Fruit fly (Drosophila melanogaster): ENCODE data around the gene CG18063.

The CG18063 gene

DNA sequence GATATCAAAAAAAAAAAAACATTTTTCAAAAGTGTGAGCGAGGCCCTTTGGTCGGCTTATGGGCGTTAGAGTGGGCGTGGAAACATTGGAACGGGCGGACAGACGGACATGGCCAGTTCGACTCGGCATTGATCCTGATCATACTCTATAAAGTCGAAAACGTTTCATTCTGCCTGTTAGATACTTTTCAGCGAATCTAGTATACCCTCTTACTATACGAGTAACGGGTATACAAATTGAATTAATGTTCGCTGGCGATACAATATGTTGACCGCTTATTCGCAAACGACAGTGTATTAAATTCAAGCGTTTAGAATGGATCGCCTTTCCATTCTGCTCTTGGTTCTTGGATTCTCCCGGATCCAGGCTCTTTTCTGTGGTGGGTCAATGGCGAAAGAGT lies 34.6 kb upstream of the CG18063 start, which contains the start of gene CG4793:
TSS of gene CG4793 (plus strand) at position 301 of the 400 bp plus-strand sequence.
- TF ChIP-seq Myc (optimal IDR thresholded peaks at IDR 0.05), result no peak
- no peak for TF ChIP-seq ttk (optimal IDR thresholded peaks at IDR 0.05)
- TF ChIP-seq h (optimal IDR thresholded peaks at IDR 0.05), result no peak
- TF ChIP-seq Sin3A (optimal IDR thresholded peaks at IDR 0.05), result no peak
- TF ChIP-seq insv (optimal IDR thresholded peaks at IDR 0.05), result no peak
- TF ChIP-seq psq (optimal IDR thresholded peaks at IDR 0.05), result no peak

DNA sequence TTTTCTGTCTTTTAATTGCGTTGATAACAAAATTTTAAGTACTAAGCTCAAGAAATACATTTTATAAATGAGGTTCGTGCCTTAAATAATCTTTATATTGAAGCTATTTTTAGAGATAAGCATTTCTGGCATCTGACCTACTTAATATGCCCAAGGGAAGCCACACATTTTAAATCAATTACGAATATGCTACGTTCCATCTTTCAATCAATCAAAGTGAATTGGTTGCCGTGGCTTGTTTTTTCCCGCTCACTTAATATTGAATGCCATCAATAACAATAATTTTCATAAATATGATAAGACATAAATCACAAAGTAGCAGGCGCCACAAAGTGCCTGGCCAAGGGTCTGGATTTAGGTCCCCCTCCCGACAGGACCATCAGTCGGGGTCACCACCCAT lies 21.5 kb upstream of the CG18063 start:
- TF ChIP-seq h (optimal IDR thresholded peaks at IDR 0.05) (no peak), ttk (optimal IDR thresholded peaks at IDR 0.05) (no peak), psq (optimal IDR thresholded peaks at IDR 0.05) (no peak)

DNA sequence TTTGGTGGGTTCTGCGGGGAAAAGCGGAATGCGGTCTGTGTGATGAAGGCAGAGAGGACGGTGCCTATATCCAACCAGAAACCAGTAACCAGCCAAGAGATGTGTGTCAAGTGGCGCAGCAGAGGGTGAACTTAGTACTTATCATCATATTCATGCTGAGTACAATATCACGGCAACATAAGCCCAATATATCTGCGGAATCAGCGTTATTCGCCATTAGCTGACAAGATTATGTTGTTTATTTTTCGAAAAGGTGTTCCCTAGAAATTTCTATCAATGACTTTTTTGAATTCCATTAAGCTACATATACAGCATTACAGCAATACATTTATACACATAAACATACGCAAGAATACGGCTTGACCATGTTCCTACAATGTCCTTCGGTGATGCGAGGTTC lies 16.5 kb upstream of the CG18063 start, which contains the start of gene CG12448:
TSS of gene CG12448 (plus strand) at position 301 of the 400 bp plus-strand sequence.
- TF ChIP-seq h (optimal IDR thresholded peaks at IDR 0.05) (no peak), insv (optimal IDR thresholded peaks at IDR 0.05) (no peak), ttk (optimal IDR thresholded peaks at IDR 0.05) (no peak), Myc (optimal IDR thresholded peaks at IDR 0.05) (no peak), psq (optimal IDR thresholded peaks at IDR 0.05) (no peak), Sin3A (optimal IDR thresholded peaks at IDR 0.05) (no peak)

DNA sequence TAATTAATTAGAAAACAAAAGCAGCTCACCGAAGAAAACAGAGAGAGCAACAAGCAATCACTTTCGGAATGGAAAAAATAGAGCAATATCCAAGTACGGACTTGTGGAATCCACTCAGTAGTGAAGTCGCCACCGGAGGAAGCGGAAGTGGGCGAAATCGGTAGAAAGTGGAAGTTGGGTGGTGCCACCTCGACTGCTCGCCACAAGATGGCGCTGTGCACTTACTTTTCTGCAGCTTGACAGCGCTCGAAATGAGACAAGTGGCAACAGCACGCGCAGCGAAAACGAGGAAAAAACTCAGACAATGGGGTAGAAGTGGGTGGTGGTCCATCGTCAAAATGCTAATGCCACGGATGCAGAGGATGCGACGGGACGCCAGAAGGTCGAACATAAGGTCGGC lies 8.2 kb upstream of the CG18063 start:
- TF ChIP-seq Sin3A (optimal IDR thresholded peaks at IDR 0.05), result no peak
- no peak for TF ChIP-seq insv (optimal IDR thresholded peaks at IDR 0.05)
- no peak for TF ChIP-seq Myc (optimal IDR thresholded peaks at IDR 0.05)
- TF ChIP-seq h (optimal IDR thresholded peaks at IDR 0.05), result no peak
- no peak for TF ChIP-seq psq (optimal IDR thresholded peaks at IDR 0.05)
- TF ChIP-seq ttk (optimal IDR thresholded peaks at IDR 0.05), result no peak

DNA sequence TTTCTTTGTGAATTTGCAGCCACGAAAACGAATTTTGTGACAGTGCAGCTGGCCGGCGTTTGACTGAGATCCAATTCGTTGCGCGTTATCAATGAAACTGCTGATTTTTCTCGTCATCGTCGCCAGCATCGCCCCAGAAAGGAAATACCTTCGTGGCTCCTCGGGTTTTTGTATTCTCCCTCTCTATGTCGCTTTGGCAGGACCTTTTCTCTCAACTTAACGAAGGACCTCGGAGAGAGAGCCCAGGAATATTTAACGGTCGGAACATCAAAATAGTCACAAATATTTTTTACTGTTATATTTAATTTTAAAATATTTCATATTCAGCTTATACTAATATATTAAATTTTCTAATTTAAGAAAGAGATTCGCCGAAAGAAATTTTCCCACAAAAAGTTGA lies 4.7 kb downstream of the CG18063 start, which contains the start of gene beat-Ib:
TSS of gene beat-Ib (minus strand) at position 101 of the 400 bp plus-strand sequence.
- no peak for TF ChIP-seq ttk (optimal IDR thresholded peaks at IDR 0.05)
- no peak for TF ChIP-seq Sin3A (optimal IDR thresholded peaks at IDR 0.05)
- no peak for TF ChIP-seq h (optimal IDR thresholded peaks at IDR 0.05)
- no peak for TF ChIP-seq Myc (optimal IDR thresholded peaks at IDR 0.05)
- TF ChIP-seq insv (optimal IDR thresholded peaks at IDR 0.05), result no peak
- TF ChIP-seq psq (optimal IDR thresholded peaks at IDR 0.05), result no peak

DNA sequence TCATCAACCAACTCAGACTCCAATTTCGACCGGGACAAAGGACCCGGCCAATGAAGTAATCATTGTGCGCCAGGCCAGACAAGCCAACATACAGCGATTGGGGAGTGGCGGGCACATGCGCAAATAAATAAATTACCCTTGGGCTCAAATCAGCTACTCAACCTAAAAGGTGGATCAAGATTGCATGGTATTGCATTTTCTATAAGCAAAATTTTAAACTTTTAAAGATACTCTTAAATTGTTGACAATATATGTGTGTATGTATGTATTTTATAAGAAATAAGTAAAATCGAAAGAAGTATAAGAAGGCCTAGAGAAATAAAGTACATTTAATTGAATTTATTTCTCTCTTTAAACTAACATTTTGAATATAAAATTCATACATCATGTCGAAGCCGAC lies 21.5 kb downstream of the CG18063 start, which contains the start of gene CG10839:
TSS of gene CG10839 (plus strand) at position 301 of the 400 bp plus-strand sequence.
- TF ChIP-seq insv (optimal IDR thresholded peaks at IDR 0.05), result no peak
- no peak for TF ChIP-seq Sin3A (optimal IDR thresholded peaks at IDR 0.05)
- no peak for TF ChIP-seq ttk (optimal IDR thresholded peaks at IDR 0.05)
- no peak for TF ChIP-seq h (optimal IDR thresholded peaks at IDR 0.05)
- TF ChIP-seq psq (optimal IDR thresholded peaks at IDR 0.05), result no peak
- no peak for TF ChIP-seq Myc (optimal IDR thresholded peaks at IDR 0.05)

DNA sequence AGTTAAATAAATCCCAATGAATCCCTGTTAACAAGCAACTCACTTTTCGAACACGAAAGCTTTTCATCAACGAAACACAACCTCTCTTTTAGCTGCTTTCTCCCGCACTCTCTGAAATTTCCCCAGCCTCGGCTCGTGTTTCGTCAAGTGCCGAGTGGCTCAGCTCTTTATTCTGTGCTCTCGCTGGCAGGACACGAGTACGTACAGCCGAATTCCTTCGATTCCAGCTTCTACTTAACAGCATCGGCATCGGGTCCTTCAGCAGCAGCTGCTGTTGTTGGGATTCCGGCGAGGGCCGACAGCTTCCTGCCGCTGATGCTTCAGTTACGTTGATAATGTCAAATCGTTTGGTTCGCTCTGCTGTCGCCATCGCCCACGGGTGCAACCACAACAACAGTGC lies 42.5 kb downstream of the CG18063 start, which contains the start of gene beat-Ic:
TSS of gene beat-Ic (plus strand) at position 93 of the 400 bp plus-strand sequence.
- TF ChIP-seq Myc (optimal IDR thresholded peaks at IDR 0.05) (no peak), h (optimal IDR thresholded peaks at IDR 0.05) (no peak), insv (optimal IDR thresholded peaks at IDR 0.05) (no peak), psq (optimal IDR thresholded peaks at IDR 0.05) (no peak), ttk (optimal IDR thresholded peaks at IDR 0.05) (no peak), Sin3A (optimal IDR thresholded peaks at IDR 0.05) (no peak)

DNA sequence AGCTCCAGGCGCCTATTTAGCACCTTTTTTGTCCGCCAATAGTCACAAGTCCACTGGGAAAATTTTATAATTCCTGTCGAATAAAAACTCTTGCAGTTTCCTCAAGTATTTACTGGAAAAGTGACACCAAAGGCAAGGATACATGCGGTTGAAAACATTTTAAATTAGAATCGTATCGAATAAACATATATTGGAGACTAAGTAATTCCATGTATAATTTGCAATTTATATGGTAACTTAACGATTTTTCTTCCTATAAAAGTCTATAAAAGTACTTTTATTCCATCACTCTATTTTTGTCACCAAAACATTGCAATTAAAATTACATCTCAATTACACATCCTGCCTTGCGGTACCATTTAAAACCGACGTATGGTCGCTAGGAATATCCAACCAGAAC lies 45.9 kb downstream of the CG18063 start, which contains the start of gene CG34167:
TSS of gene CG34167 (minus strand) at position 101 of the 400 bp plus-strand sequence.
- TF ChIP-seq h (optimal IDR thresholded peaks at IDR 0.05) (no peak), psq (optimal IDR thresholded peaks at IDR 0.05) (no peak), ttk (optimal IDR thresholded peaks at IDR 0.05) (no peak), Myc (optimal IDR thresholded peaks at IDR 0.05) (no peak), Sin3A (optimal IDR thresholded peaks at IDR 0.05) (no peak), insv (optimal IDR thresholded peaks at IDR 0.05) (no peak)

DNA sequence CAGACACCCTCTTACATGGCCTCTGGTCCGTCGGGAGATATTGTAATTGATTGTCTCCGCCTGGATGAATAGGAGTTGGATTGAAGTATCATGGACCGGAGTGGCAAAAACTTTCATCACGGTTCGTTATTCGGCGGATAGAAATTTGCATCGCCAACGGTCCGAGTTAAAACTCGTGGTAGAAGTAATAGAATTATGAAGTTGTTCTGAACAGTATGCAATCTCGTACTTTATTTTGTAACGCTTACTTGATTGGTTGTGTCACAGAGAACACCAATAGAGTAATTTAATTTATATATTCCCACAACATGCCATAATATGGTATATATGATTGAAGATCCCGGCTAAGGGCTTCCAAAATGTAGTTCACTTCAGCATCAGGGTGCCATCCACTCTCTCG lies 46.4 kb downstream of the CG18063 start, which contains the start of the genes CG13245 and CG43816:
TSS of gene CG13245 (plus strand) at position 301 of the 400 bp plus-strand sequence.
TSS of gene CG43816 (plus strand) at position 301 of the 400 bp plus-strand sequence.
- TF ChIP-seq ttk (optimal IDR thresholded peaks at IDR 0.05) (no peak), psq (optimal IDR thresholded peaks at IDR 0.05) (no peak)

DNA sequence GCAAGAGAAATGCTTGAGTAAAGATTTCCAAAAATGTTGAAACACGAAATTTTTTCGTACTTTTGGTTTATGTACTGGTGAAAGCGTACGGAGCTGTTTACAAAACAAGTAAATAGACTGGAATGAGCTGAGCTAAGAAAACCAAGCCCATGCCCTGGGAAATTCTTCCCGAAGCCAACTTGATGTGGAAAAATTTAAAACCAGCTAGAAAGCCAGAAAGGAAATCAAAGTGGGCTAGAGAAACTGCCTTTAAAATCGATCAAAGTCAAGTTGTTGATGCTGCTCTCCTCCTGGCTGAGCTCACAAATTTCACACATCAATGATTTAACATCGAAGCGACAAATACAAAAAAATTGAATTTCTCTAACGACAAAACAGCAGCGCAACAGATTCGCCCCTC lies 48.5 kb downstream of the CG18063 start, which contains the start of gene CG31820:
TSS of gene CG31820 (minus strand) at position 101 of the 400 bp plus-strand sequence.
- TF ChIP-seq insv (optimal IDR thresholded peaks at IDR 0.05), result no peak
- no peak for TF ChIP-seq Sin3A (optimal IDR thresholded peaks at IDR 0.05)
- no peak for TF ChIP-seq h (optimal IDR thresholded peaks at IDR 0.05)
- no peak for TF ChIP-seq psq (optimal IDR thresholded peaks at IDR 0.05)
- no peak for TF ChIP-seq ttk (optimal IDR thresholded peaks at IDR 0.05)
- no peak for TF ChIP-seq Myc (optimal IDR thresholded peaks at IDR 0.05)
